Fruit fly (Drosophila melanogaster) S2 (cell line): Measurements from ENCODE around the gene Suv3.
A peak's percentile ranks its signal among the peaks of the same experiment; 100 is the strongest.

Experiments
- CG8478 ChIP-seq: fragments of >200 bp; optimal IDR thresholded peaks from 2 replicates; lab custom pipeline; 2018
- CTCF ChIP-seq, 2 experiments: fragments of >200 bp; optimal IDR thresholded peaks; 2 replicates each; lab custom pipeline; 2018

The Suv3 gene

DNA sequence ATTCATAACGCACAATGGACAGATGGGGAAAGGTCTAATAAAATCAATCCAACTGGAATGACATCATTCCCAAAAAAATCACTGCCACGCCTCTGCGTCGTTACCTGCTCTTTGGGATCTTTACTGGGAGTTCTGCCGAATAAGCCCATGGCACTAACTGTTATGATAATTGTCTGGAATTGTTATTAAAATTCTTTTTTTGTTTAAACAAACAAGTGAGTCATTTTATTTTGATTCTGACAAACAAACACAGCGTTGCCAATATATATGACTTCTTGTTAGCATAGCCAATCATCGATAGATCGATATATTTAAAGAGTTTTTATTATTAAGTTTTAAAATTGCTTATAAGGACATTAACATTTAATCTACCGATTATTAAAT, 680 bp upstream of the Suv3 start, which contains the start of gene Vps24:
TSS of gene Vps24 (minus strand) at position 265 of the 384 bp plus-strand sequence.
- no peak for TF ChIP-seq CG8478 (lab: Kevin White, UChicago)
- no peak for TF ChIP-seq CTCF (optimal IDR thresholded peaks at IDR 0.05; lab: Kevin White, UChicago)

DNA sequence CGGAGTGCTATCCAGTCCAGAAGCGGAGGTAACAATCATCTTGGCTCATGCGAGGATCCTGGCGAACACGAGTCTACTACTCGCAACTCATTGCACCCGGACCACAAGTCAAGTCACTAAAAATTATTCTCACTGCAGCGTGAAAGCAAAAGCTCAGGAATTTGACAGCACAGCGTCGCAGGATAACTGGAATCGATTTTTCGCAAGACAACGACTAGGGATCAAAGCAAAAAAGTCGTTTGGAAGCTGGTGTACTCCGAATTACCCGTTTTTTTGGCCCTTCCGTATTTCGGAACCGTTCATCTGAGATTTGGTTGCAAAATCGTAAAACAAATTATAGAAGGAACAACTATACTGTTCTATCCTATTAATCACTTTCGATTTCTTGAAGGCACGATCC, 7.2 kb downstream of the Suv3 start:
- no peak for TF ChIP-seq CTCF (optimal IDR thresholded peaks at IDR 0.05; lab: Kevin White, UChicago)
- TF ChIP-seq CG8478 (lab: Kevin White, UChicago): no peak

DNA sequence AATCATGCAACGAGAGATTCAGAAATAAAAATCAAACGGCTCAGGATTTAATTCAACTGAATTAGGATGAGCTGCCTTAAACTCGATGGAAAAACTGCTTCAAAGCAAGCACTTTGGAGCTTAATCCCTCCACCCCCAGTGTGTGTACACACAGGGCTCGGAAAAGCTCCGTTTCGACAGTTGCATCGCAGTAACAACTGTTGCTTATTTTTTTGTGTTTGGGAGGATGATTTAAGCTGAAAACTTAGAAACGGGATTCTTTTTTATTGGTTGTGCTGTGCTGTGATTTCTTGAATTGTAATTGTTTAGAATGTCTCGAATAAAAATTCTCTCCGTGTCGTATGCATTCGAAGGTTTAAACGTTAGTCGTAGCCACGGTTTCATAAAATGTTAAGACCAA, 7.6 kb downstream of the Suv3 start, which contains the start of gene Syt14:
TSS of gene Syt14 (minus strand) at position 71 of the 400 bp plus-strand sequence.
- TF ChIP-seq CG8478 (lab: Kevin White, UChicago) (no peak), CTCF (optimal IDR thresholded peaks at IDR 0.05; lab: Kevin White, UChicago) (no peak)

- no peak for TF ChIP-seq CG8478 (lab: Kevin White, UChicago)
- no peak for TF ChIP-seq CTCF (optimal IDR thresholded peaks at IDR 0.05; lab: Kevin White, UChicago)
Observed at dm6 chr3R:4319507-4320138, 8.3 kb downstream of the Suv3 start, which contains the start of gene CG9795. Gene CG9795 (plus strand): TSS chr3R:4319683.

- TF ChIP-seq CG8478 (lab: Kevin White, UChicago) (no peak), CTCF (optimal IDR thresholded peaks at IDR 0.05; lab: Kevin White, UChicago) (peak; percentile 18 to 34)
Observed at dm6 chr3R:4333964-4334363, 22.6 kb downstream of the Suv3 start, which contains the start of gene CG9776. Gene CG9776 (minus strand): TSS chr3R:4334071.

dm6 chr3R:4334798-4335197, 23.4 kb downstream of the Suv3 start, which contains the start of gene CG14645:
Gene CG14645 (plus strand): TSS chr3R:4335098.
- no peak for TF ChIP-seq CTCF (optimal IDR thresholded peaks at IDR 0.05; lab: Kevin White, UChicago)
- TF ChIP-seq CG8478 (lab: Kevin White, UChicago): no peak

- no peak for TF ChIP-seq CG8478 (lab: Kevin White, UChicago)
- peak in 1 of 2 experiments; percentile 34 for TF ChIP-seq CTCF (optimal IDR thresholded peaks at IDR 0.05; lab: Kevin White, UChicago)
Observed at dm6 chr3R:4337580-4337979, 26.2 kb downstream of the Suv3 start, which contains the start of the genes Skp2 and CG1103. Gene Skp2 (minus strand): TSS chr3R:4337674. Gene CG1103 (plus strand): TSS chr3R:4337755.

dm6 chr3R:4340174-4340573, 28.8 kb downstream of the Suv3 start:
- TF ChIP-seq CTCF (optimal IDR thresholded peaks at IDR 0.05; lab: Kevin White, UChicago) (no peak), CG8478 (lab: Kevin White, UChicago) (no peak)

dm6 chr3R:4341177-4341576, 29.8 kb downstream of the Suv3 start:
- no peak for TF ChIP-seq CG8478 (lab: Kevin White, UChicago)

DNA sequence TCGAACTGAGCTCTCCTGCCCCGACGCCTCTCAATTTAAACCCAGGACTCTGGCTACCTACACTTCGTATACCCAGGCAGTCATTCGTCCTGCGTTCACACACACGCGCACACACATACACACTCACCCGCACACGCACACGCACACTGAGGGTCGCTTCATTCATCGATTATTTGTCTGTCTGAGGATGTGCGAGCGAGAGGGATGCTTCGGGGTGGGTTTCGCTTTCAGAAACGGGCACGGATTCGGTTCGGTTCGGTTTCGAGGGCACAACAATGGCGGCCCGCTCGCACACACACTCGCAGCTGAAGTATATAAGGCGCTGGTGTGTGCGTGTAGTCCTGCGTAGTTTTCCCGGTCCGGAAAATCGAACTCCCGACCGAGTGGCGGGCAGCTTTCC, 35.3 kb downstream of the Suv3 start, which contains the start of gene hkb:
TSS of gene hkb (minus strand) at position 11 of the 400 bp plus-strand sequence.
- no peak for TF ChIP-seq CG8478 (lab: Kevin White, UChicago)
- TF ChIP-seq CTCF (optimal IDR thresholded peaks at IDR 0.05; lab: Kevin White, UChicago): no peak

DNA sequence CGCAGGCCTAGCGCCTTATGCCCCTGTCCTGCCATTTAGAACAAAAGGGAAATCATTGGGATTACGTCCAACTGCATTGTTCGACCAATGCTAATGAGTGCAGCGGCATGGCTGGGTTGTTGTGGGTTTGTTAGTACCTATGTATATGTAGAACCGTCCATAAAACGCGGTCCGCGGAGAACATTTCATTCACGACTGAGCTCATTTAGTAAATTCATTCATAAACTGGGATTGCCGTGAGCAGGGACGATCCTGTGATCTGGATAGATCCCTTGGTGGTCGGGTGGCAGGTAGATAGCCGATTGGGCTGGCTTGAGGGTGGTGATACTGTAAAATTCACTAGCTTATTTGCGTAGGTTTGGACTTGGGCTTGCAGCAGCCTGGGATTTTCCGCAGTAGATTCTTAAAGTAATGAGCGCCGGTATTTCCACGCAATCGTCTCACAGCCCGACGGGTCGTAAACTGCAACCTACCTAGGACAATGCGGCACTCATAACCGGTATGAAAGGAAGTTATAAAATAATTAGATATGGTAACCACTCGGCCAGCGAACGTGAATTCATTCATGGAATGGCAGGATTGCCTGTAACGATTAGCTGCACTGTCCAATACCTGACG, 37.0 kb downstream of the Suv3 start:
- TF ChIP-seq CG8478 (lab: Kevin White, UChicago) (no peak), CTCF (optimal IDR thresholded peaks at IDR 0.05; lab: Kevin White, UChicago) (no peak)

dm6 chr3R:4350199-4350598, 38.8 kb downstream of the Suv3 start:
- TF ChIP-seq CTCF (optimal IDR thresholded peaks at IDR 0.05; lab: Kevin White, UChicago) (no peak), CG8478 (lab: Kevin White, UChicago) (no peak)

- TF ChIP-seq CG8478 (lab: Kevin White, UChicago) (no peak), CTCF (optimal IDR thresholded peaks at IDR 0.05; lab: Kevin White, UChicago) (no peak)
Observed at dm6 chr3R:4353569-4353968, 42.2 kb downstream of the Suv3 start.

dm6 chr3R:4359625-4360024, 48.3 kb downstream of the Suv3 start, which contains the start of gene CG1090:
Gene CG1090 (plus strand): TSS chr3R:4359883.
- TF ChIP-seq CTCF (optimal IDR thresholded peaks at IDR 0.05; lab: Kevin White, UChicago) (peak in 1 of 2 experiments; percentile 24), CG8478 (lab: Kevin White, UChicago) (no peak)

dm6 chr3R:4360668-4361110, 49.3 kb downstream of the Suv3 start:
- no peak for TF ChIP-seq CG8478 (lab: Kevin White, UChicago)
- TF ChIP-seq CTCF (optimal IDR thresholded peaks at IDR 0.05; lab: Kevin White, UChicago): no peak
